Worm (Caenorhabditis elegans) whole organism, L4 larva: ENCODE measurements around the gene srx-5.

Experiments
- F44E2.7 ChIP-seq: fragments of 200-800 bp; sonication (Bioruptor generic); IDR thresholded peaks from 2 replicates; pipeline ENCODE4 v2.1.2; 2022; ENCODE audit warnings: missing genetic modification characterization, missing compliant biosample characterization
- ceh-82 ChIP-seq: sonication (generic microtip); optimal IDR thresholded peaks from 2 replicates; lab custom pipeline; 2017; ENCODE audit warnings: missing biosample characterization, missing genetic modification characterization
- daf-8 ChIP-seq: fragments of 200-800 bp; sonication (Bioruptor generic); IDR thresholded peaks from 2 replicates; pipeline ENCODE4 v1.3.6; 2022; ENCODE audit warnings: missing genetic modification characterization, missing compliant biosample characterization
- jun-1 ChIP-seq: fragments of 150-350 bp; optimal IDR thresholded peaks from 2 replicates; lab custom pipeline; 2014; ENCODE audit warnings: missing biosample characterization, missing genetic modification reagents, missing genetic modification characterization
- lsy-2 ChIP-seq, 2 experiments: fragments of 150-350 bp in 1 of 2; sonication (generic microtip) in 1 of 2; optimal IDR thresholded peaks; 2 replicates each; lab custom pipeline; 2014 to 2017; ENCODE audit warnings: missing biosample characterization in 2 of 2, missing genetic modification characterization in 2 of 2
- php-3 ChIP-seq: fragments of 200-800 bp; sonication (Bioruptor generic); IDR thresholded peaks from 2 replicates; pipeline ENCODE4 v1.3.6; 2022; ENCODE audit warnings: missing genetic modification reagents, missing genetic modification characterization, missing compliant biosample characterization

DNA sequence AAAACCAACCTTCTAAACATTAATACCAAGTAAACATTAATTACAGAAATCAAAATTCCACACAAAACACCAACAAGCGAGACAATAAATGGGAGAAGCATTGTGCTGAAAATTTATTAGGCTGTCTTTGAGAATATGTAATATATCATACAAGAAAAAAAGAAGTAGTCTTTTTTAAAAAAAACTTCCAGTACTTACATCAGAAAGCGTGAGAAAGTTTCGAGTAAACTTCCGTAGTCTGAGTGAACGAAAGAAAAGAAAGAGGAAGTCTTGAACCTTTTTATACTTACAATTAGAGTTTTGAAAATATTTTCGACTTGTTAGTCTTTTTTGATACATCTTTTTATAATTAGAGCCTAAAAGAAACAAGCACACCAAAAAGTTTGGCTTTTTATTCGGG lies 19.9 kb downstream of the srx-5 start, which contains the start of gene srbc-40:
- TF ChIP-seq daf-8 (no peak), F44E2.7 (GFP tag; lab: Robert Waterston, UW) (no peak), ceh-82 (tag; lab: Kevin White, UChicago) (no peak), lsy-2 (tag; optimal IDR thresholded peaks at IDR 0.05; lab: Kevin White, UChicago) (no peak), php-3 (GFP tag; lab: Robert Waterston, UW) (no peak), jun-1 (no peak)
